Worm (Caenorhabditis elegans): ENCODE results near the gene sre-21.

Gene sre-21

DNA sequence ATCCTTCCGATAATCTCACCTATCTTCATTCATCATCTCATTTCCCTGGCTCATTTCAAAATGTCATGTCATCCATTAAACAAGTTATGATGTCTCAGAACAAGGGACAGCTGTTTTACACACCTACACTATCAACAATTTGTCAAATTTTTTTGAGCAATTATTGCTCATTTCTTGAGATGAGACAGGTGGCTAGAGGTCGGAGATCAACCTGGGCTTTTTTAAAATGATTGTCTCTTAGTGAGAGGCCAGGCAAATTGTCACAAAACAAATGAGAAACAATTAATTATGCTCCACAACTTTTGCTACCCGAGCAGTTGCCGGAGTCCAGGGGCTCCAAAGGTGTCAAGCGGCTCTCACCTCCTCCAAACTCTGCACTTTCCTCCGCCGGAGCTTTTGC is 44.3 kb downstream of the sre-21 start:
- no peak for TF ChIP-seq K09A11.1 (tag; optimal IDR thresholded peaks at IDR 0.05; ENCODE audit: insufficient read depth)
- no peak for TF ChIP-seq ceh-30 (tag; optimal IDR thresholded peaks at IDR 0.05)
- TF ChIP-seq hlh-15 (tag; optimal IDR thresholded peaks at IDR 0.05): no peak
- no peak for TF ChIP-seq pros-1 (tag; optimal IDR thresholded peaks at IDR 0.05)
- no peak for TF ChIP-seq pqm-1 (tag; optimal IDR thresholded peaks at IDR 0.05)
- peak; percentile 75 for TF ChIP-seq unc-55 (GFP tag; optimal IDR thresholded peaks at IDR 0.05)
- peak; percentile 29 for TF ChIP-seq ceh-18 (tag; optimal IDR thresholded peaks at IDR 0.05)
- no peak for TF ChIP-seq tbx-7 (tag; optimal IDR thresholded peaks at IDR 0.05)
- no peak for TF ChIP-seq sox-2 (GFP tag; IDR thresholded peaks at IDR 0.05)
- TF ChIP-seq madf-2 (tag; optimal IDR thresholded peaks at IDR 0.05): no peak
- no peak for TF ChIP-seq rnt-1 (tag; optimal IDR thresholded peaks at IDR 0.05)

DNA sequence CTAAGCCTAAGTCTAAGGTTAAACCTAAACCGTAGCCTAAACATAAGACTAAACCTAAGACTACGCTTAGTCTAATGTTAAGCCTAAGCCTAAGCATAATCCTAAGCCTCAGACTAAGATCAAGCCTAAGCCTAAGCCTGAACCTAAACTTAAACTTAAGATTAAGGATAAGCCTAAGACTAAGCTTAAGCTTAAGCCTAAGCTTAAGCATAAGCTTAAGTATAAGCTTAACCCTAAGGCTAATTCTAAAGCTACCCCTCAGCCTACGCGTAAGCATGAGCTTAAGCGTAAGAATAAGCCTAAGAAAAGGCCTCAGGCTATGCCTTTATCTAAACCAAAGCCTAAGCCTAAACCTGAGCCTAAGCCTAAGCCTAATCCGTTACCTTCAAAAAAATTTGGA is 44.7 kb downstream of the sre-21 start:
- TF ChIP-seq unc-55 (GFP tag; optimal IDR thresholded peaks at IDR 0.05) (no peak), dve-1 (tag; optimal IDR thresholded peaks at IDR 0.05) (peak; percentile 84)

DNA sequence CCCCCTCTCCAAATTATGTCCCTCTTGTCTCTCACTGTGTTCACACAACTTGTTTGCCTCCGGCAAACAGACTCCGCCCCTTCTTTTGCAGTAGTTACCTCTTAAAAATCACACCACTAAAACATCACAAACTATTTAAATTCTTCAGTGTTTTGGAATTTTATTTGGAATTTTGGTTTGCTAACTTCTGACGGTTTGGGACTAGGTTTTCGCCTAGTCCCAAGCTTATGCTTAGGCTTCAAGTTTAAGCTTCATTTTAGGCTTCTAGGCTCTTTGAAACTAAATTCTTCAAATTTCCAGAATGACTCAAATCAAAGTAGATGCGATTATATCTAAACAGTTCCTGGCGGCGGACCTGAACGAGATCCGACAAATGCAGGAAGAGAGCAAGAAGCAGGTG is 48.3 kb downstream of the sre-21 start, which contains the start of gene fat-5:
Gene fat-5, plus strand, starts transcription at position 301 of the 400 bp plus-strand sequence.
- TF ChIP-seq lin-11 (tag; optimal IDR thresholded peaks at IDR 0.05) (no peak), tbx-2 (tag; optimal IDR thresholded peaks at IDR 0.05) (no peak), unc-3 (GFP tag; conservative IDR thresholded peaks at IDR 0.05) (no peak), unc-3 (tag; optimal IDR thresholded peaks at IDR 0.05) (no peak), nhr-11 (tag; optimal IDR thresholded peaks at IDR 0.05) (no peak), fkh-6 (tag; optimal IDR thresholded peaks at IDR 0.05) (no peak), pha-2 (tag; optimal IDR thresholded peaks at IDR 0.05) (no peak), hlh-6 (tag; optimal IDR thresholded peaks at IDR 0.05) (no peak), ttx-3 (tag; optimal IDR thresholded peaks at IDR 0.05) (no peak), mec-3 (tag; optimal IDR thresholded peaks at IDR 0.05; ENCODE audit: borderline replicate concordance) (no peak), madf-2 (tag; optimal IDR thresholded peaks at IDR 0.05) (no peak)

DNA sequence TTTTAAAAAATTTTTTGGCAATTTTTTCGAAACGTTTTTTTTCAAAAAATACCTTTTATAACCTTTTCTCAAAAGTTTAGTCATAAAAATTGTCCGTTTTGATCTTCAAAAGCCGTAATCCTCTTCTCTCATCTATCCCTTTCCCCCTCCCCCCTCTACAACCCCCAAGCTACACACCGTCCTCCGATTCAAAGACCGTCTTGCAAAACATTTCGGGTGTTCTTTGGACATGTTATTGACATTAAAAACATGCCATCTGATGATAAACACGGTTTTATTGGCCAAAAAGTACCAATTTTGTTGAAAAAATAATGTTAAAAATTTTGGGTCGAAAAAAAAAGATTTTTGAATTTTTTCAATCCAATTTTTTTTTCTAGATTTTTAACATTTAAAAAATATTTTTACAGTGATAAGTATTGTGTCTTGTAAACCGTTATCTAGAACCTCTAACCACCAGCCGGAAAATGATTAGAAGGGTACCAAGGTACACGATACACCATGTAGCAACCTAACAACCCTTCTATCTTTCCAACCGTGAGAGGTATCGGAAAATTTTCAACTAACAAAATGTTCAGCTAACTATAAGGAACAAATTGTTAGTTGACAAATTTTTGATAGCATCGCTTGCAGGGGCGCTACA is 49.7 kb downstream of the sre-21 start:
- TF ChIP-seq elt-2 (tag; optimal IDR thresholded peaks at IDR 0.05) (peak; percentile 18), ceh-22 (tag; optimal IDR thresholded peaks at IDR 0.05) (no peak)

DNA sequence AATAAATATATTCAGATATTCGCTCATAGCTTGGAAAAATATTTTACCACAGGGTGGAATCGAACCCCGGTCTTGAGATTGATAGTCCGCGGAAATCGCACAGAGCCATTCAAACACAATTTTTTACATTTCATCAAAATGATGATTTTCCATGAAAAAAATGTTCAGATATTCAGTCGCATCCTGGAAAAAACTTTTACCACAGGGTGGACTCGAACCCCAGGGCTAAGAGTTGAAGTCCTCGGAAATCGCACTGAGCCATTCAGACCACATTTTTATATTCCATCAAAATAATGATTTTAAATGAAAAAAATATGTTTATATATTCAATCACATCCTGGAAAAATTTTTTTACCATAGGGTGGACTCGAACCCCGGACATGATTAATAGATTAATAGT is 50.5 kb downstream of the sre-21 start:
- TF ChIP-seq ahr-1 (tag; optimal IDR thresholded peaks at IDR 0.05): no peak
- no peak for TF ChIP-seq hlh-30 (tag; optimal IDR thresholded peaks at IDR 0.05; ENCODE audit: insufficient read depth)
- TF ChIP-seq pros-1 (tag; optimal IDR thresholded peaks at IDR 0.05): no peak
- TF ChIP-seq T23F11.4 (GFP tag; optimal IDR thresholded peaks at IDR 0.05): no peak
- no peak for TF ChIP-seq hlh-13 (GFP tag; optimal IDR thresholded peaks at IDR 0.05)
- no peak for TF ChIP-seq elt-4 (tag; optimal IDR thresholded peaks at IDR 0.05)
- TF ChIP-seq F13H6.1 (tag; optimal IDR thresholded peaks at IDR 0.05): no peak
- TF ChIP-seq tbx-7 (tag; optimal IDR thresholded peaks at IDR 0.05): no peak
- no peak for TF ChIP-seq ttx-3 (tag; optimal IDR thresholded peaks at IDR 0.05)
- TF ChIP-seq lin-11 (tag; optimal IDR thresholded peaks at IDR 0.05): no peak
- TF ChIP-seq dmd-4 (tag; optimal IDR thresholded peaks at IDR 0.05; ENCODE audit: borderline replicate concordance): no peak
- no peak for TF ChIP-seq nhr-11 (tag; optimal IDR thresholded peaks at IDR 0.05)
- TF ChIP-seq hlh-8 (tag; optimal IDR thresholded peaks at IDR 0.05): no peak
- TF ChIP-seq ceh-45 (GFP tag; IDR thresholded peaks at IDR 0.05): no peak
- TF ChIP-seq sox-4 (tag; optimal IDR thresholded peaks at IDR 0.05): no peak
- TF ChIP-seq pat-9 (tag; optimal IDR thresholded peaks at IDR 0.05): no peak

Data from whole organism, late embryonic.